Fruit fly (Drosophila melanogaster) whole organism, embryonic: ENCODE results near the gene Alg2.

ENCODE experiments used
- CG1792 ChIP-seq: fragments of 200-800 bp; sonication (Bioruptor generic); optimal IDR thresholded peaks from 2 replicates; lab custom pipeline; 2016; ENCODE audit warnings: missing biosample characterization, missing genetic modification characterization
- CG32772 ChIP-seq: fragments of 200-800 bp; sonication (Bioruptor generic); IDR thresholded peaks from 2 replicates; pipeline ENCODE4 v1.3.6; 2022; ENCODE audit warnings: missing biosample characterization, missing genetic modification characterization
- CG3407 ChIP-seq: fragments of 200-800 bp; sonication (Bioruptor generic); optimal IDR thresholded peaks from 2 replicates; lab custom pipeline; 2018; ENCODE audit warnings: missing biosample characterization, mild to moderate bottlenecking, missing genetic modification characterization
- CG5180 ChIP-seq: fragments of 200-800 bp; sonication (Bioruptor generic); optimal IDR thresholded peaks from 3 replicates; lab custom pipeline; 2017; ENCODE audit warnings: missing biosample characterization, missing genetic modification characterization, mild to moderate bottlenecking, moderate library complexity, missing genetic modification reagents
- CG5245 ChIP-seq: fragments of 200-800 bp; sonication (Bioruptor generic); optimal IDR thresholded peaks from 3 replicates; lab custom pipeline; 2016; ENCODE audit warnings: missing biosample characterization, missing genetic modification characterization
- Hand ChIP-seq: fragments of 200-800 bp; sonication (Bioruptor generic); optimal IDR thresholded peaks from 2 replicates; lab custom pipeline; 2017; ENCODE audit warnings: mild to moderate bottlenecking, missing biosample characterization, missing genetic modification reagents, missing genetic modification characterization
- HmgZ ChIP-seq: fragments of 200-800 bp; sonication (Bioruptor generic); optimal IDR thresholded peaks from 2 replicates; lab custom pipeline; 2018; ENCODE audit warnings: missing biosample characterization, mild to moderate bottlenecking, missing genetic modification characterization
- Lhr ChIP-seq: fragments of 200-800 bp; sonication (Bioruptor generic); optimal IDR thresholded peaks from 3 replicates; lab custom pipeline; 2017; ENCODE audit warnings: mild to moderate bottlenecking, missing biosample characterization, missing genetic modification reagents, missing genetic modification characterization
- Oaz ChIP-seq: fragments of 200-800 bp; sonication (Bioruptor generic); IDR thresholded peaks from 2 replicates; pipeline ENCODE4 v1.3.6; 2022; ENCODE audit warnings: missing biosample characterization, missing genetic modification characterization
- Ssrp ChIP-seq: fragments of 200-800 bp; sonication (Bioruptor generic); optimal IDR thresholded peaks from 2 replicates; lab custom pipeline; 2018; ENCODE audit warnings: missing biosample characterization, mild to moderate bottlenecking, missing genetic modification characterization, moderate library complexity
- Xrp1 ChIP-seq: fragments of 200-800 bp; sonication (Bioruptor generic); IDR thresholded peaks from 2 replicates; pipeline ENCODE4 v1.3.6; 2022; ENCODE audit warnings: missing biosample characterization, missing genetic modification characterization
- pnt ChIP-seq: fragments of 200-800 bp; sonication (Bioruptor generic); optimal IDR thresholded peaks from 3 replicates; lab custom pipeline; 2016; ENCODE audit warnings: missing biosample characterization, missing genetic modification characterization
- z ChIP-seq: fragments of 200-800 bp; sonication (Bioruptor generic); IDR thresholded peaks from 3 replicates; pipeline ENCODE4 v1.3.6; 2022; ENCODE audit warnings: missing biosample characterization, missing genetic modification characterization
- zfh1 ChIP-seq: fragments of 200-800 bp; sonication (Bioruptor generic); IDR thresholded peaks from 3 replicates; pipeline ENCODE4 v1.3.6; 2022; ENCODE audit warnings: missing biosample characterization, missing genetic modification characterization

DNA sequence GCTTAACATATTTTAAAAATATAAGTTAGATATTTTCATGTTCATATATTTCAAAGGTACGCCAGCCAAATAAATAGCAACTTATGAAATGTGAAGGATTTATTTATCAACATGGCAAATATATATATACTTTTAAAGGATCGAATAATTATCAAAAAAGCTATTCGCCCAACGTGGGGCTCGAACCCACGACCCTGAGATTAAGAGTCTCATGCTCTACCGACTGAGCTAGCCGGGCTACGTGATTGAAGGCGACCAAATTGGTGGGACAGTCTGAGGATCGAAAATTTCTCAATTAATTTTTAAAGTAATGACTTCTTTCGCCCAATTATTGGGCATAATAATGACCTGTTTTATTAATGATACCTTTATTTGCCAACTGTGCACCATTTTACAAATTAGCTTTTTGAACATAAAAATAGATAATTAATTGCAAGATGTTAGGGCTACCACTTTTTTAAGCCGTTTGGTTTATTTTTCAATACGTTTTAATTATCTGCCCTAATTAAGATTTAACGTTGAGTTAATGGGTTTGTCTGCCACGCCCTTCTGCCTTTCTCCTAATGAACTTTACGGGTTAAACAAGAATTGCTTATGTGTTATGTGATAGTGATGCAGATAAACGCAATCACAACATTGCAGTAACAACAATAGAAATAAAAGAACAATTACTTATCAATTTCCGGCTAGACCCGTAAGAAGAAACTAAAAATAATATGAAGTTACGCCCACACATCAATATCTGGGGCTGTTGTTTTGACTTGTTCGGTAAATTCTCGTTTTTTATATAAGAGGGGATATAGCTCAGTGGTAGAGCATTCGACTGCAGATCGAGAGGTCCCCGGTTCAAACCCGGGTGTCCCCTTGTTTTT, 46.6 kb upstream of the Alg2 start:
- TF ChIP-seq CG3407 (no peak), zfh1 (GFP tag; lab: Robert Waterston, UW) (no peak), Ssrp (tag; lab: Kevin White, UChicago) (no peak), CG5245 (no peak), CG1792 (GFP tag; lab: Kevin White, UChicago) (no peak), Xrp1 (GFP tag; lab: Robert Waterston, UW) (no peak), pnt (GFP tag; lab: Kevin White, UChicago) (no peak), Oaz (GFP tag; lab: Robert Waterston, UW) (no peak), Hand (GFP tag; lab: Kevin White, UChicago) (no peak), CG32772 (GFP tag; lab: Robert Waterston, UW) (no peak), CG5180 (no peak), Lhr (GFP tag; lab: Kevin White, UChicago) (no peak), z (no peak), HmgZ (tag; lab: Kevin White, UChicago) (no peak)
